Worm (Caenorhabditis elegans): ENCODE data around the gene acp-5.

- TF ChIP-seq lin-39 (tag; optimal IDR thresholded peaks at IDR 0.05) = no peak
- TF ChIP-seq daf-19 (GFP tag; conservative IDR thresholded peaks at IDR 0.05) = no peak
- TF ChIP-seq nhr-102 (tag; optimal IDR thresholded peaks at IDR 0.05) = no peak
- no peak for TF ChIP-seq nhr-11 (tag; optimal IDR thresholded peaks at IDR 0.05)
- no peak for TF ChIP-seq R02D3.7 (tag; optimal IDR thresholded peaks at IDR 0.05)
- TF ChIP-seq skn-1 (tag; optimal IDR thresholded peaks at IDR 0.05) = no peak
Measured at ce11 chrX:5829175-5829574, at the start of gene acp-5.

Data from whole organism, L4 larva.